Fruit fly (Drosophila melanogaster): ENCODE results near the gene inaF-A.

Gene inaF-A

DNA sequence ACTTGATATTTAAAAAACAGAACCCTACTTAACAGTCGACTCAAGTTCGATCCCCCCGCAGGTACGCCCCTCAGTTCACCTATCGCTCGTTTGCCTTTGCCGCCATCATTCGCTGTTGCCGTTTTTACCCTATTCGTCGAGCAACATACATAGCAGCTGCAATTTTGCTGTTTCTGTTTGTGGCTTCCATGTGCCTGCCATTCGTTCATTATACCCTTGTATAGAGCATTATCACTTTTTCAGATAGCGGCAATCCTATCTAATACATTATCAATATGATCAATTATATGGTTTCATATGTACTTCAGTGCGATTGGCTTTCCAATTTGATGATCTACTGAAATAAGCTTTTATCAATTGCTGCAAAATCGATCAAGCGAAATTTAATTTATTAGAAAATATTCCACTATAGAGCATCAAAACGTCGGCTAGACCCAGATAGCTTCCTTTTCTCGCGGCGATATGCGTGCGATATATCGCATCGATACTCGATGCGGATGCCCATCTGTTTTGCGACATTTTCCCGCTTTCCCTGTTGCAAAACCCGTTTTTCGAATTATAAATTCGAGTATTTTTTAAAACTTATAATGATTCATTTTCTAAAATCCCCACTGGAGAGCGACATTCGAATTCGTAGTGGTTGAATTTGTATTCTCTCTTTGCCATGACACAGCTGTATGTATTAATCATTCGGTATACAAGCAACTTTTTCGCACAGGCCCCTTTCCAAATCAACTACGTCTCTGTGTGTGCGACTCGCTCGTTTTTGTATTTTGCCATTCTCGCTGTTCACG, 17.6 kb downstream of the inaF-A start (continued):
- TF ChIP-seq Sry-δ (GFP tag; optimal IDR thresholded peaks at IDR 0.05) = peak; percentile 41
- no peak for TF ChIP-seq HmgD (GFP tag; optimal IDR thresholded peaks at IDR 0.05)
- peak; percentile 90 for TF ChIP-seq CG15269 (tag; optimal IDR thresholded peaks at IDR 0.05)
- TF ChIP-seq Oli (tag; optimal IDR thresholded peaks at IDR 0.05) = peak; percentile 92
- TF ChIP-seq schlank (tag; optimal IDR thresholded peaks at IDR 0.05) = peak; percentile 62
- peak; percentile 95 for TF ChIP-seq CG13624 (GFP tag; optimal IDR thresholded peaks at IDR 0.05)
- peak; percentile 58 for TF ChIP-seq vnd (GFP tag; IDR thresholded peaks at IDR 0.05; ENCODE audit: partially characterized antibody)
- TF ChIP-seq sug (tag; optimal IDR thresholded peaks at IDR 0.05) = peak; percentile 82
- no peak for TF ChIP-seq CG4617 (GFP tag; optimal IDR thresholded peaks at IDR 0.05; ENCODE audit: borderline replicate concordance)
- peak; percentile 71 for TF ChIP-seq ssp (GFP tag; IDR thresholded peaks at IDR 0.05)
- no peak for TF ChIP-seq h (optimal IDR thresholded peaks at IDR 0.05)
- peak; percentile 73 for TF ChIP-seq CG17612 (GFP tag; IDR thresholded peaks at IDR 0.05)
- no peak for TF ChIP-seq yki (optimal IDR thresholded peaks at IDR 0.05)
- peak; percentile 75 for TF ChIP-seq CG11560 (tag; IDR thresholded peaks at IDR 0.05)
- 0 out of 2 replicates have a peak, but pooled peaks have one; percentile 3 for TF ChIP-seq onecut (GFP tag; IDR thresholded peaks at IDR 0.05)
- TF ChIP-seq CG15073 (GFP tag; optimal IDR thresholded peaks at IDR 0.05) = peak; percentile 23
- peak; percentile 93 for TF ChIP-seq CG2712 (tag; optimal IDR thresholded peaks at IDR 0.05)
- peak; percentile 58 for TF ChIP-seq CG13894 (tag; optimal IDR thresholded peaks at IDR 0.05)
- TF ChIP-seq CG14965 (GFP tag; optimal IDR thresholded peaks at IDR 0.05; ENCODE audit: borderline replicate concordance) = peak; percentile 4
- peak; percentile 85 for TF ChIP-seq run (tag; optimal IDR thresholded peaks at IDR 0.05)
- peak; percentile 81 for TF ChIP-seq CG10267 (tag; optimal IDR thresholded peaks at IDR 0.05)
- TF ChIP-seq Oaz (GFP tag; IDR thresholded peaks at IDR 0.05) = peak; percentile 72
- no peak for TF ChIP-seq Nf-YA (GFP tag; IDR thresholded peaks at IDR 0.05)
- TF ChIP-seq CG7928 (GFP tag; optimal IDR thresholded peaks at IDR 0.05) = peak; percentile 13
- TF ChIP-seq insv (GFP tag; optimal IDR thresholded peaks at IDR 0.05) = peak; percentile 24 to 45
- TF ChIP-seq CG8281 (tag; optimal IDR thresholded peaks at IDR 0.05) = peak; percentile 70
- no peak for TF ChIP-seq Dp (GFP tag; optimal IDR thresholded peaks at IDR 0.05)
- TF ChIP-seq CG32532 (GFP tag; IDR thresholded peaks at IDR 0.05) = peak; percentile 81
- peak; percentile 79 for TF ChIP-seq CG12769 (tag; optimal IDR thresholded peaks at IDR 0.05)
- peak; percentile 85 for TF ChIP-seq nom (GFP tag; optimal IDR thresholded peaks at IDR 0.05)
- peak; percentile 61 for TF ChIP-seq Atf3 (GFP tag; optimal IDR thresholded peaks at IDR 0.05)
- TF ChIP-seq Blimp-1 (GFP tag; optimal IDR thresholded peaks at IDR 0.05) = peak; percentile 81
- no peak for TF ChIP-seq CG2116 (GFP tag; optimal IDR thresholded peaks at IDR 0.05)
- TF ChIP-seq CG10147 (GFP tag; optimal IDR thresholded peaks at IDR 0.05) = peak; percentile 93
- peak; percentile 76 for TF ChIP-seq CG34224 (GFP tag; IDR thresholded peaks at IDR 0.05; ENCODE audit: partially characterized antibody)
- peak; percentile 63 for TF ChIP-seq CG8290 (GFP tag; optimal IDR thresholded peaks at IDR 0.05)
- peak in 1 of 2 experiments; percentile 62 for TF ChIP-seq CG8290 (tag; optimal IDR thresholded peaks at IDR 0.05)
- TF ChIP-seq E2f2 (GFP tag; IDR thresholded peaks at IDR 0.05) = peak; percentile 55; the same call in 1 of the 2 replicates
- TF ChIP-seq Trl (optimal IDR thresholded peaks at IDR 0.05) = peak in 1 of 2 experiments; percentile 7
- peak; percentile 66 for TF ChIP-seq Trl (GFP tag; optimal IDR thresholded peaks at IDR 0.05)
- TF ChIP-seq CG17912 (GFP tag; optimal IDR thresholded peaks at IDR 0.05) = peak; percentile 39
- TF ChIP-seq Dip3 (GFP tag; optimal IDR thresholded peaks at IDR 0.05) = peak; percentile 83
- TF ChIP-seq sqz (GFP tag; optimal IDR thresholded peaks at IDR 0.05) = peak; percentile 83
- peak; percentile 74 for TF ChIP-seq ham (GFP tag; IDR thresholded peaks at IDR 0.05)
- peak; percentile 87 for TF ChIP-seq CG11504 (tag; optimal IDR thresholded peaks at IDR 0.05)
- TF ChIP-seq sd (tag; optimal IDR thresholded peaks at IDR 0.05) = peak; percentile 74
- TF ChIP-seq HLH54F (GFP tag; optimal IDR thresholded peaks at IDR 0.05) = peak; percentile 84
- peak; percentile 87 for TF ChIP-seq HmgZ (tag; optimal IDR thresholded peaks at IDR 0.05)
- TF ChIP-seq CG3281 (GFP tag; optimal IDR thresholded peaks at IDR 0.05) = peak; percentile 93
- peak; percentile 89 for TF ChIP-seq CG17359 (tag; optimal IDR thresholded peaks at IDR 0.05)

Measured in whole organism, embryonic.